Worm (Caenorhabditis elegans) whole organism, L4/young adult: ENCODE results near the gene T01G5.6.

ENCODE experiments used
- W03F9.2 ChIP-seq: fragments of 150-350 bp; optimal IDR thresholded peaks from 2 replicates; lab custom pipeline; 2014; ENCODE audit warnings: missing biosample characterization, missing genetic modification characterization
- dao-5 ChIP-seq: sonication (generic microtip); optimal IDR thresholded peaks from 2 replicates; lab custom pipeline; 2016; ENCODE audit warnings: missing genotype, missing genetic modification characterization, moderate library complexity, missing compliant biosample characterization
- him-1 ChIP-seq: sonication (generic microtip); optimal IDR thresholded peaks from 2 replicates; lab custom pipeline; 2016; ENCODE audit warnings: missing genotype, missing genetic modification reagents, missing genetic modification characterization, missing compliant biosample characterization

Gene T01G5.6

DNA sequence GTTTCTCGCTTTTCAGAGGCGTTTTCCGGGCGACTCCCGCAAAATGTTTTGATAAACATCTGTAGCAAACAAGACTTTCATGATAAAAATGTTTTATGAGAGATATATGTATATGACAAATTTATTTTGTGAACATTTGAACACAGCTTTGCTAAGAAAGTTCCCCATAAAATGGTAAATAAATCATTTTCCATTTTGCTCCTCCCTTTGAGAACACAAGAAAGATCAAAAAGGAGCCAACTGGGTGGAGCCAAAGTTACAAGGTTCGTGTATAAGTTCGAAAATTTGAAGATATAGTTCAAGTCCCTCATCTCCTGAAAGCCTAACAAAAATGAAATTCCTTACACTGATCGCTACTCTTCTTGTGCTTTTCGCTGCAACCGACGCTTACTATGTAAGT lies 23.4 kb downstream of the T01G5.6 start, which contains the start of gene C01G10.17:
TSS of gene C01G10.17 (plus strand) at position 301 of the 400 bp plus-strand sequence.
- TF ChIP-seq him-1 = no peak
- TF ChIP-seq W03F9.2 (tag; lab: Kevin White, UChicago) = no peak
- TF ChIP-seq dao-5 (tag; lab: Kevin White, UChicago) = no peak

- TF ChIP-seq W03F9.2 (tag; lab: Kevin White, UChicago) (no peak), dao-5 (tag; lab: Kevin White, UChicago) (no peak), him-1 (no peak)
These were observed 24.5 kb downstream of the T01G5.6 start, which contains the start of the genes C01G10.5 and C01G10.4 for ce11 chrV:15089438-15089837. C01G10.5 (minus strand) TSS chrV:15089538. C01G10.4 (plus strand) TSS chrV:15089740.

DNA sequence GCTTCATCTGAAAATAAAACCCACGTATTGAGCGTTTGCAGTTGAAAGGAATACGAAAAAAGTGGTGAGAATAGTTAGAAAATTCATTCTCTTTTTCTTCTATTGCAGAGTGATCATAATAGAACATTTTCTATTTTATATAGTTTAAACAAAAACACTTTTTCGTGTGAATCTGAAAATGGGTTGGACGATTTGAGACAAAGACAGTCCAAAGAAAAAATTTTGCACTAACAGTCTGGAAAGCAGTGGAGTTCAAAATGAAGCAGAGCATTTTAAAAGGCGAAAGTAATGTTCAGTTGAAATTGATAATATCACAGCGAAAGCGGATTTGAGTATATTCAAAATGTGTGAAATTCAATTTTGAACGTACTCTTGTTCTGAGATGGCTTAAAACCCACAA lies 25.3 kb downstream of the T01G5.6 start, which contains the start of gene C01G10.18:
TSS of gene C01G10.18 (minus strand) at position 101 of the 400 bp plus-strand sequence.
- TF ChIP-seq W03F9.2 (tag; lab: Kevin White, UChicago) (no peak), dao-5 (tag; lab: Kevin White, UChicago) (no peak), him-1 (no peak)

DNA sequence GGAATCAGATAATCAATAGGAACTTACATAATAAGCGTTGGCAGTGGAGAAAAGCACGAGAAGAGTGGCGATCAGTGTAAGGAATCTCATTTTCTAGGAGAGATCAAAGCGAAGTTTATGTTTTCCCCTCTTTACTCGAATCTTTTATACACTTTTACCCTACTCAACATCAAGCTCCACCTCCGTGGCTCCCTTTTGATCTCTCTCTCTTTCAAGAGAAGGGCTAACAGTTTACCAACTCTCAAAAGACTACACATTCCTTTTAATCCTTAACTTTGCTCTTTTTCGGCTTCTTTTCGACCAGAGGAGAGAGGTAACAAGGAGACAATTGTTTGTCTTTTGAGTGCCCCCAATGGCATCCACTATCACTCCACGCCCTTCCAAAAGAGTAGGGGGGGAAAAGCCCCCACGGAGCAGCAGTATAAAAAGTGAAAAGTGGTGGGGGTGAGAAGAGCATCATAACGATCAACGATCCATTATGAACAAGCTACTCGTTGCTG lies 26.6 kb downstream of the T01G5.6 start, which contains the start of the genes C01G10.15 and C01G10.6:
TSS of gene C01G10.15 (minus strand) at position 101 of the 500 bp plus-strand sequence.
TSS of gene C01G10.6 (plus strand) at position 450 of the 500 bp plus-strand sequence.
- no peak for TF ChIP-seq him-1
- TF ChIP-seq W03F9.2 (tag; lab: Kevin White, UChicago) = no peak
- TF ChIP-seq dao-5 (tag; lab: Kevin White, UChicago) = no peak

DNA sequence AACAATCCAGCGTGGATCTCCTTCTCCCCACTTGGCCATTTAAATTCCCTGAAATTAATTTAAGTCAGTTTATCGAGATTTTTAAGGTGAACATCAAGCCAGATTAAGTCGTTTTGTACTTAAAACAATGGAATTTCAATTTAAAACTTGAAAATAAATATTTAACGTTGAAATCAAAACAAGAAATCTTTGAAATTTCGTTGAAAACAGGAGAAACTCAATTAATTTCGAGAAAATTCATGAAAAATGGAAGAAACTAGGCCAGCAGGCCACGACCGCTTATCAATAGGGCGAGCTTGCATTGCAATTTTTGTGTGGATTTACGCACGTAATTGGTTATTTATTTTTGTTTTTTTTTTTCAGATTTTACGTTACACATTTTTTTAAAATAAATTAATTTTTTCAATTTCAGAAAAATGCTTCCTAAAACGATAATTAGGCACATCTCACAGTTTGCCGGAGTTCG lies 28.5 kb downstream of the T01G5.6 start, which contains the start of the genes ahsa-1 and C01G10.7:
TSS of gene ahsa-1 (minus strand) at position 51 of the 466 bp plus-strand sequence.
TSS of gene C01G10.7 (plus strand) at position 413 of the 466 bp plus-strand sequence.
- no peak for TF ChIP-seq dao-5 (tag; lab: Kevin White, UChicago)
- peak; percentile 88 for TF ChIP-seq him-1
- peak; percentile 96 for TF ChIP-seq W03F9.2 (tag; lab: Kevin White, UChicago)

DNA sequence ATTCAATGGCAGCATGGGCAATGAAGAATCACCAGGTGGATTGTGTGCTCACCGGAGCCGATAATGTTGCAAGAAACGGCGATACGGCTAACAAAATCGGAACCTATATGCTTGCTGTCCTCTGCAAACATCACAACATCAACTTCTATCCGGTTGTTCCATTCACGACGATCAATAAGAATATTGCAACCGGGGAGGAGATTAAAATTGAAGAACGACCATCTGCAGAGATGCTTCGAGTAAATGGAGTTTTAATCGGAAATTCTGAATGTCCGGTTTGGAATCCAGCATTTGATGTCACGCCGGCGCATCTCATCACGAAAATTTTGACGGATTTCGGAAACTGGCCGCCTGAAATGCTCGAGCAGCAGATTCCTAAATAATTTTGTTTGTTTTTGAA lies 30.2 kb downstream of the T01G5.6 start:
- no peak for TF ChIP-seq him-1
- no peak for TF ChIP-seq W03F9.2 (tag; lab: Kevin White, UChicago)
- no peak for TF ChIP-seq dao-5 (tag; lab: Kevin White, UChicago)

DNA sequence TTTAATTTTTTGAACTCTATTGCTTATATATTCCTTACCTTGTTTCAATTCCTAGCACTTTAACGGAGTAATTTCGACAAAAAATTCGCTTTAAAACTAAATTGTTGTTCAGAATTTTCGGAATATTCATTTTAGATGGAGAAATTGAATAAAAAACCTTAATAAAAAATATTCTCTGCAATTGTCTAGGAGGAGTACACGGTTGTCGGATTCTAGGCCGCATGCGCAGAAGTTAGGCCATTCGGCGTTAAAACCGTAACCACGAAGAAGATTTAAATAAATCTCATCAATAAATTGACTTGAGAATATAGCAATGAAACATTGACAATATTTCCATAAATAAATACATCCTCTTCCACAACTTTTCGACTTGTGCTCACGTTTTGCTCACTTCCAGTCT lies 31.6 kb downstream of the T01G5.6 start, which contains the start of the genes C01G10.10 and C01G10.9:
TSS of gene C01G10.10 (minus strand) at position 151 of the 400 bp plus-strand sequence.
TSS of gene C01G10.9 (plus strand) at position 240 of the 400 bp plus-strand sequence.
- TF ChIP-seq W03F9.2 (tag; lab: Kevin White, UChicago) (peak; percentile 72), him-1 (peak; percentile 61), dao-5 (tag; lab: Kevin White, UChicago) (no peak)

DNA sequence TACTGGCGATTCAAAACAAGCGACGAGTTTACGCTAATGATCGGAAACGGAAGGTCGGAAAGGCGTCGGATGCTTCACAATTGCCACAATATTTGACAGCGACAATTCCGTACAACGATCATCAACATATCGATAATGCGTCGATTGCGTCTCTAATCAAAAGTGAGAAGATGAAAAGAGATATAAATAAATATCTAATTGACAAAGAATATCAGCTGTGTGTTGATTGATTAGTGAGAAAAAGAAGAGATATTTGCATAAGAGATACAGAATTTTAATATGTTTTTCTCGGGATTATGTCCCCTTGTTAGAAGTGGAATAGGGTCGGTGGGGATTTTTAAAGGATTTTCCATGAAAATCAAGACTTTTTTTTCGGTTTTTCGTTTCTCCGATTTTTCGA lies 35.3 kb downstream of the T01G5.6 start:
- no peak for TF ChIP-seq him-1
- no peak for TF ChIP-seq W03F9.2 (tag; lab: Kevin White, UChicago)

ce11 chrV:15074907-15075306 lies 39.0 kb downstream of the T01G5.6 start:
- peak; percentile 3 for TF ChIP-seq him-1
- no peak for TF ChIP-seq W03F9.2 (tag; lab: Kevin White, UChicago)

DNA sequence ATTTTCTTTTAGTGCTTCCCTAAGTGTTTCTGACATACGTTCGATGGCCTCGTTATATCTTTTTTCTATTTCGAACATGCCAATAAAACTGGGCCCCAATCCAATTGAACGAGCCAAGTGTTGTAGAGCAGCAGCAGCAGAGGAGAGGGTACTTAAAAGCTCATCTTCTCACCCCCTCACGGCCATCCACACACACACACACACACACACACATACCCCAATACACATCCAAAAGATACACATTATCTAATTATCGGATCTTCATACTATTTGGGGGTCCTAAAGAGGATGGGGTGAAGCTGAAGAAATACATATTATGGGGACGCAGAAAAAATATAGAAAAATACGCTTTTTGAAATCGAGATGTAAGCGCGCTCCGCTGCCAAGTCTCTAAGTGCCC lies 41.2 kb downstream of the T01G5.6 start:
- no peak for TF ChIP-seq W03F9.2 (tag; lab: Kevin White, UChicago)
- TF ChIP-seq him-1 = no peak
- no peak for TF ChIP-seq dao-5 (tag; lab: Kevin White, UChicago)

- TF ChIP-seq him-1 (peak; percentile 68), W03F9.2 (tag; lab: Kevin White, UChicago) (no peak)
These were observed 42.7 kb downstream of the T01G5.6 start, which contains the start of gene unc-76 for ce11 chrV:15071015-15071810. unc-76 (plus strand) TSS chrV:15071760.

DNA sequence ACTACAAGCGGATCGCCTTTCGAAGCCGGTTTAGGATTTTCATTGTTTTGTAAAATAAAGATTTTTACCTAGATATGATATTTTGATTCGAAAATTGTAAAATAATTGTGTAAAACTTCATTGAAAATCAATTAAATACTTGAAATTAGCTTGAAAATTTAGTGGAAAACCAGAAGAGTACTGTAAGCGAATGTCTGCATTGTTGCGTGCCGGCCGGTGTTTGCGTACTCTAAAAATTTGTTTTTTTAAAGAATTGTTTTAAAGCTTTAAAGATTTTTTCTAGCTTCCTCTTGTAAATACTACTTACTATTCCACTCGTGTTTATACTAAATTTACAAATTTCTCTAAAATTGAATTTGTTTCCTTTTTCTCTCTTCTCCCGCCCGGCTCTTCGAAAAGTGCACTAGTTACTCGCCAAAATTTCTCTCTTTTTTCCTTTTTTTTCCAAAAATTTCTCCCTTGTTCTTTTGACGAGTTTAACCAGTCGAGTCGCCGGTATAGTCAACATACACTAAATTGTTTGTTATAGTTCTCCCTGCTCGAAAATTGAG lies 44.4 kb downstream of the T01G5.6 start:
- no peak for TF ChIP-seq W03F9.2 (tag; lab: Kevin White, UChicago)
- no peak for TF ChIP-seq dao-5 (tag; lab: Kevin White, UChicago)
- TF ChIP-seq him-1 = no peak

- TF ChIP-seq him-1 = no peak
- TF ChIP-seq W03F9.2 (tag; lab: Kevin White, UChicago) = no peak
- no peak for TF ChIP-seq dao-5 (tag; lab: Kevin White, UChicago)
These were observed 45.5 kb downstream of the T01G5.6 start, which contains the start of gene dnj-3 for ce11 chrV:15068378-15068777. dnj-3 (plus strand) TSS chrV:15068678.
